Worm (Caenorhabditis elegans) whole organism, mixed stage, embryonic: ENCODE data around the gene abu-10.

Experiments used
- M03D4.4 ChIP-seq: sonication (generic microtip); optimal IDR thresholded peaks from 2 replicates; lab custom pipeline; 2017; ENCODE audit warnings: mild to moderate bottlenecking, missing genetic modification characterization, missing compliant biosample characterization
- bed-3 ChIP-seq: fragments of 200-800 bp; sonication (Bioruptor generic); optimal IDR thresholded peaks from 3 replicates; lab custom pipeline; 2018; ENCODE audit warnings: mild to moderate bottlenecking, missing genetic modification characterization, moderate library complexity, missing compliant biosample characterization
- blmp-1 ChIP-seq: fragments of 150-350 bp; optimal IDR thresholded peaks from 2 replicates; lab custom pipeline; 2014; ENCODE audit warnings: missing biosample characterization, missing genetic modification characterization
- ceh-39 ChIP-seq: fragments of 150-350 bp; optimal IDR thresholded peaks from 2 replicates; lab custom pipeline; 2014; ENCODE audit warnings: missing biosample characterization, missing genetic modification characterization
- ceh-83 ChIP-seq: fragments of 200-800 bp; sonication (Bioruptor generic); optimal IDR thresholded peaks from 2 replicates; lab custom pipeline; 2018; ENCODE audit warnings: mild to moderate bottlenecking, missing genetic modification characterization, missing compliant biosample characterization
- ces-1 ChIP-seq: fragments of 150-350 bp; optimal IDR thresholded peaks from 2 replicates; lab custom pipeline; 2014; ENCODE audit warnings: missing biosample characterization, missing genetic modification reagents, missing genetic modification characterization
- elt-1 ChIP-seq: sonication (generic microtip); optimal IDR thresholded peaks from 2 replicates; lab custom pipeline; 2017; ENCODE audit warnings: missing genetic modification characterization, mild to moderate bottlenecking, missing compliant biosample characterization, antibody characterized with exemption, moderate library complexity, borderline replicate concordance; ENCODE audit not compliant: insufficient read depth
- elt-3 ChIP-seq: fragments of 150-350 bp; optimal IDR thresholded peaks from 2 replicates; lab custom pipeline; 2014; ENCODE audit warnings: missing biosample characterization, missing genetic modification characterization
- ham-2 ChIP-seq: fragments of 200-800 bp; sonication (Bioruptor generic); optimal IDR thresholded peaks from 2 replicates; lab custom pipeline; 2018; ENCODE audit warnings: mild to moderate bottlenecking, missing genetic modification characterization, missing compliant biosample characterization
- hlh-1 ChIP-seq: fragments of 150-350 bp; optimal IDR thresholded peaks from 2 replicates; lab custom pipeline; 2014; ENCODE audit warnings: missing biosample characterization, missing genetic modification reagents, missing genetic modification characterization
- lin-32 ChIP-seq: fragments of 200-800 bp; sonication (Bioruptor generic); optimal IDR thresholded peaks from 2 replicates; lab custom pipeline; 2018; ENCODE audit warnings: mild to moderate bottlenecking, missing genetic modification characterization, missing compliant biosample characterization
- lsy-2 ChIP-seq: fragments of 150-350 bp; optimal IDR thresholded peaks from 2 replicates; lab custom pipeline; 2014; ENCODE audit warnings: missing biosample characterization, missing genetic modification characterization
- mep-1 ChIP-seq: fragments of 150-350 bp; optimal IDR thresholded peaks from 2 replicates; lab custom pipeline; 2017; ENCODE audit warnings: missing biosample characterization, missing genetic modification reagents, missing genetic modification characterization, inconsistent platforms
- mls-2 ChIP-seq: sonication (generic microtip); optimal IDR thresholded peaks from 2 replicates; lab custom pipeline; 2016; ENCODE audit warnings: mild to moderate bottlenecking, missing genetic modification characterization, moderate library complexity, missing compliant biosample characterization
- nhr-12 ChIP-seq: fragments of 150-350 bp; optimal IDR thresholded peaks from 2 replicates; lab custom pipeline; 2014; ENCODE audit warnings: missing biosample characterization, missing genetic modification characterization
- nhr-2 ChIP-seq: fragments of 150-350 bp; optimal IDR thresholded peaks from 2 replicates; lab custom pipeline; 2014; ENCODE audit warnings: missing biosample characterization, missing genetic modification characterization
- nhr-237 ChIP-seq: fragments of 150-350 bp; optimal IDR thresholded peaks from 2 replicates; lab custom pipeline; 2014; ENCODE audit warnings: missing biosample characterization, missing genetic modification characterization
- nhr-76 ChIP-seq: sonication (generic microtip); optimal IDR thresholded peaks from 2 replicates; lab custom pipeline; 2017; ENCODE audit warnings: missing biosample characterization, missing genetic modification characterization
- pha-4 ChIP-seq: fragments of 150-350 bp; optimal IDR thresholded peaks from 2 replicates; lab custom pipeline; 2018; ENCODE audit warnings: missing biosample characterization, missing genetic modification reagents, missing genetic modification characterization
- sem-2 ChIP-seq: fragments of 200-800 bp; sonication (Bioruptor generic); optimal IDR thresholded peaks from 2 replicates; lab custom pipeline; 2018; ENCODE audit warnings: mild to moderate bottlenecking, missing genetic modification characterization, missing compliant biosample characterization
- snpc-4 ChIP-seq: fragments of 150-350 bp; optimal IDR thresholded peaks from 2 replicates; lab custom pipeline; 2014; ENCODE audit warnings: missing biosample characterization, missing genetic modification characterization
- sptf-1 ChIP-seq: sonication (generic microtip); optimal IDR thresholded peaks from 2 replicates; lab custom pipeline; 2017; ENCODE audit warnings: mild to moderate bottlenecking, missing genetic modification characterization, moderate library complexity, missing compliant biosample characterization
- tbx-8 ChIP-seq: fragments of 200-800 bp; sonication (Bioruptor generic); optimal IDR thresholded peaks from 2 replicates; lab custom pipeline; 2018; ENCODE audit warnings: mild to moderate bottlenecking, missing genetic modification characterization, moderate library complexity, missing compliant biosample characterization
- unc-120 ChIP-seq: sonication (generic microtip); optimal IDR thresholded peaks from 2 replicates; lab custom pipeline; 2017; ENCODE audit warnings: missing genetic modification characterization, missing compliant biosample characterization; ENCODE audit not compliant: poor library complexity, severe bottlenecking
- unc-39 ChIP-seq: fragments of 150-350 bp; optimal IDR thresholded peaks from 2 replicates; lab custom pipeline; 2014; ENCODE audit warnings: missing biosample characterization, missing genetic modification characterization
- unc-62 ChIP-seq: fragments of 150-350 bp; optimal IDR thresholded peaks from 2 replicates; lab custom pipeline; 2014; ENCODE audit warnings: missing biosample characterization, missing genetic modification reagents, missing genetic modification characterization
- zip-8 ChIP-seq: fragments of 150-350 bp; optimal IDR thresholded peaks from 2 replicates; lab custom pipeline; 2014; ENCODE audit warnings: missing biosample characterization, missing genetic modification characterization
- ztf-11 ChIP-seq: fragments of 150-350 bp; optimal IDR thresholded peaks from 2 replicates; lab custom pipeline; 2014; ENCODE audit warnings: missing biosample characterization, missing genetic modification characterization

abu-10 gene

ce11 chrX:3804837-3805236 lies 6.9 kb downstream of the abu-10 start, which contains the start of gene F35A5.2:
Gene F35A5.2 (plus strand): TSS chrX:3805137.
- TF ChIP-seq ces-1 (no peak), unc-62 (GFP tag; lab: Kevin White, UChicago) (no peak), lsy-2 (no peak), M03D4.4 (tag; lab: Kevin White, UChicago) (no peak), zip-8 (tag; lab: Kevin White, UChicago) (no peak), ceh-39 (tag; lab: Kevin White, UChicago) (no peak), unc-39 (tag; lab: Kevin White, UChicago) (no peak), ceh-83 (no peak), nhr-237 (tag; lab: Kevin White, UChicago) (no peak), sem-2 (GFP tag; lab: Kevin White, UChicago) (no peak), mls-2 (tag; lab: Kevin White, UChicago) (no peak)

ce11 chrX:3807166-3807565 lies 9.2 kb downstream of the abu-10 start, which contains the start of gene F35A5.1:
Gene F35A5.1 (plus strand): TSS chrX:3807466.
- TF ChIP-seq ham-2 (GFP tag; lab: Kevin White, UChicago) (no peak), snpc-4 (tag; lab: Kevin White, UChicago) (no peak), sptf-1 (tag; lab: Kevin White, UChicago) (no peak)

ce11 chrX:3814827-3815226 lies 16.8 kb downstream of the abu-10 start:
- no peak for TF ChIP-seq nhr-76 (tag; lab: Kevin White, UChicago)
- TF ChIP-seq pha-4 (tag; lab: Kevin White, UChicago): no peak
- TF ChIP-seq hlh-1: no peak
- no peak for TF ChIP-seq tbx-8 (GFP tag; lab: Kevin White, UChicago)
- TF ChIP-seq unc-39 (tag; lab: Kevin White, UChicago): no peak
- no peak for TF ChIP-seq ceh-39 (tag; lab: Kevin White, UChicago)
- no peak for TF ChIP-seq bed-3 (GFP tag; lab: Kevin White, UChicago)
- TF ChIP-seq zip-8 (tag; lab: Kevin White, UChicago): no peak
- TF ChIP-seq unc-120 (tag; lab: Kevin White, UChicago): no peak
- no peak for TF ChIP-seq lin-32 (GFP tag; lab: Kevin White, UChicago)
- TF ChIP-seq ham-2 (GFP tag; lab: Kevin White, UChicago): no peak
- TF ChIP-seq elt-1 (tag; lab: Kevin White, UChicago): no peak
- no peak for TF ChIP-seq ztf-11 (tag; lab: Kevin White, UChicago)
- no peak for TF ChIP-seq elt-3
- no peak for TF ChIP-seq blmp-1 (tag; lab: Kevin White, UChicago)
- TF ChIP-seq ces-1: no peak
- TF ChIP-seq lsy-2: no peak
- no peak for TF ChIP-seq nhr-2
- TF ChIP-seq nhr-237 (tag; lab: Kevin White, UChicago): no peak
- TF ChIP-seq, all 35 proteins: peak for 0

- no peak for TF ChIP-seq ham-2 (GFP tag; lab: Kevin White, UChicago)
Observed at ce11 chrX:3818856-3819524, 21.0 kb downstream of the abu-10 start.

- TF ChIP-seq hlh-1: no peak
- TF ChIP-seq nhr-12 (tag; lab: Kevin White, UChicago): no peak
- TF ChIP-seq lin-32 (GFP tag; lab: Kevin White, UChicago): no peak
- no peak for TF ChIP-seq bed-3 (GFP tag; lab: Kevin White, UChicago)
- TF ChIP-seq, all 35 proteins: peak for 0
Observed at ce11 chrX:3819697-3820096, 21.7 kb downstream of the abu-10 start.

- TF ChIP-seq blmp-1 (tag; lab: Kevin White, UChicago) (no peak), ceh-39 (tag; lab: Kevin White, UChicago) (no peak), zip-8 (tag; lab: Kevin White, UChicago) (no peak), mls-2 (tag; lab: Kevin White, UChicago) (no peak), ham-2 (GFP tag; lab: Kevin White, UChicago) (no peak), mep-1 (tag; lab: Kevin White, UChicago) (no peak)
- TF ChIP-seq, all 35 proteins: peak for 0
Observed at ce11 chrX:3820666-3821065, 22.7 kb downstream of the abu-10 start.
